Fruit fly (Drosophila melanogaster) whole organism, pupa: Measurements from ENCODE around the gene CG7011.

Source experiments
- CG10348 ChIP-seq: fragments of 200-800 bp; sonication (Bioruptor generic); IDR thresholded peaks from 2 replicates; pipeline ENCODE4 v1.3.6; 2022; ENCODE audit warnings: missing biosample characterization, missing genetic modification characterization
- CG12605 ChIP-seq: fragments of 200-800 bp; sonication (Bioruptor generic); IDR thresholded peaks from 2 replicates; pipeline ENCODE4 v1.3.6; 2022; ENCODE audit warnings: missing biosample characterization, missing genetic modification characterization
- CG13204 ChIP-seq: fragments of 200-800 bp; sonication (Bioruptor generic); optimal IDR thresholded peaks from 2 replicates; lab custom pipeline; 2018; ENCODE audit warnings: missing biosample characterization, mild to moderate bottlenecking, missing genetic modification characterization, moderate library complexity
- CG14655 ChIP-seq: fragments of 200-800 bp; sonication (Bioruptor generic); optimal IDR thresholded peaks from 3 replicates; lab custom pipeline; 2017; ENCODE audit warnings: mild to moderate bottlenecking, missing biosample characterization, missing genetic modification reagents, missing genetic modification characterization
- CG15710 ChIP-seq: fragments of 200-800 bp; sonication (Bioruptor generic); optimal IDR thresholded peaks from 2 replicates; lab custom pipeline; 2018; ENCODE audit warnings: missing biosample characterization, mild to moderate bottlenecking, missing genetic modification characterization, moderate library complexity
- CG17806 ChIP-seq: fragments of 200-800 bp; sonication (Bioruptor generic); optimal IDR thresholded peaks from 2 replicates; lab custom pipeline; 2018; ENCODE audit warnings: missing biosample characterization, mild to moderate bottlenecking, missing genetic modification characterization, moderate library complexity
- CG32121 ChIP-seq: fragments of 200-800 bp; sonication (Bioruptor generic); IDR thresholded peaks from 2 replicates; pipeline ENCODE4 v1.3.6; 2022; ENCODE audit warnings: missing biosample characterization, missing genetic modification characterization
- CG34367 ChIP-seq: fragments of 200-800 bp; sonication (Bioruptor generic); optimal IDR thresholded peaks from 2 replicates; lab custom pipeline; 2018; ENCODE audit warnings: missing biosample characterization, mild to moderate bottlenecking, missing genetic modification characterization
- CG4496 ChIP-seq: fragments of 200-800 bp; sonication (Bioruptor generic); IDR thresholded peaks from 3 replicates; pipeline ENCODE4 v1.3.6; 2022; ENCODE audit warnings: missing biosample characterization, missing genetic modification characterization
- CG8159 ChIP-seq: fragments of 200-800 bp; sonication (Bioruptor generic); optimal IDR thresholded peaks from 3 replicates; lab custom pipeline; 2018; ENCODE audit warnings: missing biosample characterization, mild to moderate bottlenecking, missing genetic modification characterization, moderate library complexity
- CG8301 ChIP-seq: fragments of 200-800 bp; sonication (Bioruptor generic); optimal IDR thresholded peaks from 2 replicates; lab custom pipeline; 2018; ENCODE audit warnings: missing biosample characterization, mild to moderate bottlenecking, missing genetic modification characterization
- CG9948 ChIP-seq: fragments of 200-800 bp; sonication (Bioruptor generic); optimal IDR thresholded peaks from 2 replicates; lab custom pipeline; 2018; ENCODE audit warnings: missing biosample characterization, mild to moderate bottlenecking, missing genetic modification characterization, moderate library complexity
- D1 ChIP-seq: fragments of 200-800 bp; sonication (Bioruptor generic); optimal IDR thresholded peaks from 2 replicates; lab custom pipeline; 2018; ENCODE audit warnings: missing biosample characterization, mild to moderate bottlenecking, missing genetic modification characterization, moderate library complexity
- EcR ChIP-seq: fragments of 200-800 bp; sonication (Bioruptor generic); optimal IDR thresholded peaks from 3 replicates; lab custom pipeline; 2019; ENCODE audit warnings: missing biosample characterization, missing genetic modification characterization, mild to moderate bottlenecking, moderate library complexity, missing genetic modification reagents
- Ets98B ChIP-seq: fragments of 200-800 bp; sonication (Bioruptor generic); IDR thresholded peaks from 2 replicates; pipeline ENCODE4 v1.3.6; 2022; ENCODE audit warnings: missing biosample characterization, missing genetic modification characterization
- Pif1A ChIP-seq: fragments of 200-800 bp; sonication (Bioruptor generic); optimal IDR thresholded peaks from 3 replicates; lab custom pipeline; 2016; ENCODE audit warnings: missing biosample characterization, missing genetic modification characterization
- Pif1B ChIP-seq: fragments of 200-800 bp; sonication (Bioruptor generic); optimal IDR thresholded peaks from 3 replicates; lab custom pipeline; 2016; ENCODE audit warnings: missing biosample characterization, missing genetic modification characterization
- Snoo ChIP-seq: fragments of 200-800 bp; sonication (Bioruptor generic); optimal IDR thresholded peaks from 3 replicates; lab custom pipeline; 2017; ENCODE audit warnings: missing biosample characterization, mild to moderate bottlenecking, missing genetic modification characterization, inconsistent platforms
- fd96Ca ChIP-seq: fragments of 200-800 bp; sonication (Bioruptor generic); IDR thresholded peaks from 3 replicates; pipeline ENCODE4 v1.3.6; 2022; ENCODE audit warnings: missing biosample characterization, missing genetic modification characterization
- gl ChIP-seq: fragments of 200-800 bp; sonication (Bioruptor generic); optimal IDR thresholded peaks from 2 replicates; lab custom pipeline; 2018; ENCODE audit warnings: missing biosample characterization, mild to moderate bottlenecking, missing genetic modification characterization
- rn ChIP-seq: fragments of 200-800 bp; sonication (Bioruptor generic); IDR thresholded peaks from 2 replicates; pipeline ENCODE4 v1.3.6; 2022; ENCODE audit warnings: missing biosample characterization, missing genetic modification characterization

CG7011 gene

dm6 chr3L:15174086-15174485, 10.7 kb upstream of the CG7011 start:
- TF ChIP-seq CG14655 = peak; percentile 63
- no peak for TF ChIP-seq CG12605
- no peak for TF ChIP-seq Ets98B (GFP tag; lab: Robert Waterston, UW)
- peak; percentile 51 for TF ChIP-seq gl (tag; lab: Kevin White, UChicago)
- TF ChIP-seq D1 (tag; lab: Kevin White, UChicago) = peak; percentile 80
- TF ChIP-seq CG17806 (tag; lab: Kevin White, UChicago) = peak; percentile 89
- TF ChIP-seq CG34367 = peak; percentile 81
- no peak for TF ChIP-seq CG4496 (GFP tag; lab: Robert Waterston, UW)
- no peak for TF ChIP-seq CG32121
- TF ChIP-seq CG15710 = peak; percentile 88
- TF ChIP-seq CG9948 = peak; percentile 88
- peak; percentile 82 for TF ChIP-seq CG8159 (tag; lab: Kevin White, UChicago)
- TF ChIP-seq fd96Ca (GFP tag; lab: Robert Waterston, UW) = no peak
- TF ChIP-seq CG8301 (tag; lab: Kevin White, UChicago) = peak; percentile 46
- peak; percentile 37 for TF ChIP-seq CG13204 (GFP tag; lab: Kevin White, UChicago)
- TF ChIP-seq Snoo (tag; lab: Kevin White, UChicago) = peak; percentile 66
- no peak for TF ChIP-seq Pif1A (GFP tag; lab: Kevin White, UChicago)

- TF ChIP-seq Pif1A (GFP tag; lab: Kevin White, UChicago) (no peak), CG14655 (peak; percentile 44), CG8301 (tag; lab: Kevin White, UChicago) (peak; percentile 17), EcR (GFP tag; lab: Kevin White, UChicago) (no peak)
- TF ChIP-seq, all 21 proteins: peak for 2
Measured at dm6 chr3L:15172404-15173055, 9.1 kb upstream of the CG7011 start.

dm6 chr3L:15171769-15172403, 8.5 kb upstream of the CG7011 start:
- no peak for TF ChIP-seq Pif1A (GFP tag; lab: Kevin White, UChicago)
- no peak for TF ChIP-seq Ets98B (GFP tag; lab: Robert Waterston, UW)
- peak; percentile 67 for TF ChIP-seq CG14655
- peak; percentile 15; the same call in 1 of the 2 replicates for TF ChIP-seq CG12605
- no peak for TF ChIP-seq gl (tag; lab: Kevin White, UChicago)
- peak; percentile 2 for TF ChIP-seq CG17806 (tag; lab: Kevin White, UChicago)
- TF ChIP-seq CG8159 (tag; lab: Kevin White, UChicago) = peak; percentile 38
- TF ChIP-seq CG10348 (GFP tag; lab: Robert Waterston, UW) = no peak
- TF ChIP-seq CG34367 = no peak
- TF ChIP-seq CG8301 (tag; lab: Kevin White, UChicago) = peak; percentile 53
- TF ChIP-seq CG4496 (GFP tag; lab: Robert Waterston, UW) = no peak
- no peak for TF ChIP-seq CG13204 (GFP tag; lab: Kevin White, UChicago)
- TF ChIP-seq EcR (GFP tag; lab: Kevin White, UChicago) = no peak
- no peak for TF ChIP-seq CG32121
- 0 out of 3 replicates have a peak, but pooled peaks have one; percentile 24 for TF ChIP-seq fd96Ca (GFP tag; lab: Robert Waterston, UW)

dm6 chr3L:15169795-15170194, 6.4 kb upstream of the CG7011 start:
- TF ChIP-seq CG17806 (tag; lab: Kevin White, UChicago) (no peak), rn (GFP tag; lab: Robert Waterston, UW) (no peak), CG9948 (no peak)

- TF ChIP-seq fd96Ca (GFP tag; lab: Robert Waterston, UW) (no peak), CG13204 (GFP tag; lab: Kevin White, UChicago) (no peak)
Measured at dm6 chr3L:15169010-15169409, 5.6 kb upstream of the CG7011 start.

- TF ChIP-seq CG10348 (GFP tag; lab: Robert Waterston, UW) (no peak), Pif1B (no peak), CG14655 (no peak), Snoo (tag; lab: Kevin White, UChicago) (no peak), CG12605 (no peak), CG4496 (GFP tag; lab: Robert Waterston, UW) (no peak), Ets98B (GFP tag; lab: Robert Waterston, UW) (no peak)
Measured at dm6 chr3L:15162988-15163387, 440 bp downstream of the CG7011 start.

dm6 chr3L:15162005-15162404, 1.4 kb downstream of the CG7011 start:
- TF ChIP-seq fd96Ca (GFP tag; lab: Robert Waterston, UW) (no peak), CG34367 (no peak), rn (GFP tag; lab: Robert Waterston, UW) (no peak), Ets98B (GFP tag; lab: Robert Waterston, UW) (no peak), Pif1B (no peak), CG8301 (tag; lab: Kevin White, UChicago) (no peak), EcR (GFP tag; lab: Kevin White, UChicago) (no peak)
